Fruit fly (Drosophila melanogaster) whole organism, adult: ENCODE results near the gene ovm.

Experiments
- CG11617 ChIP-seq: fragments of 200-800 bp; sonication (Bioruptor generic); optimal IDR thresholded peaks from 2 replicates; lab custom pipeline; 2017; ENCODE audit warnings: mild to moderate bottlenecking, missing biosample characterization, missing genetic modification reagents, missing genetic modification characterization
- CG12768 ChIP-seq: fragments of 200-800 bp; sonication (Bioruptor generic); optimal IDR thresholded peaks from 2 replicates; lab custom pipeline; 2017; ENCODE audit warnings: missing biosample characterization, missing genetic modification characterization, mild to moderate bottlenecking, moderate library complexity, missing genetic modification reagents
- CG14711 ChIP-seq: fragments of 200-800 bp; sonication (Bioruptor generic); optimal IDR thresholded peaks from 2 replicates; lab custom pipeline; 2018; ENCODE audit warnings: missing biosample characterization, mild to moderate bottlenecking, missing genetic modification characterization, moderate library complexity
- CG1620 ChIP-seq: fragments of 200-800 bp; sonication (Bioruptor generic); optimal IDR thresholded peaks from 2 replicates; lab custom pipeline; 2016; ENCODE audit warnings: missing biosample characterization, missing genetic modification characterization
- CG33017 ChIP-seq: fragments of 200-800 bp; sonication (Bioruptor generic); optimal IDR thresholded peaks from 2 replicates; lab custom pipeline; 2018; ENCODE audit warnings: missing biosample characterization, mild to moderate bottlenecking, missing genetic modification characterization, moderate library complexity
- CG5204 ChIP-seq: fragments of 200-800 bp; sonication (Bioruptor generic); optimal IDR thresholded peaks from 2 replicates; lab custom pipeline; 2016; ENCODE audit warnings: missing biosample characterization, missing genetic modification characterization
- CG7045 ChIP-seq: fragments of 200-800 bp; sonication (Bioruptor generic); optimal IDR thresholded peaks from 2 replicates; lab custom pipeline; 2017; ENCODE audit warnings: missing biosample characterization, mild to moderate bottlenecking, missing genetic modification characterization
- CG7101 ChIP-seq: fragments of 200-800 bp; sonication (Bioruptor generic); optimal IDR thresholded peaks from 2 replicates; lab custom pipeline; 2018; ENCODE audit warnings: missing biosample characterization, mild to moderate bottlenecking, missing genetic modification characterization, moderate library complexity
- Clk ChIP-seq: fragments of 200-800 bp; sonication (Bioruptor generic); optimal IDR thresholded peaks from 2 replicates; lab custom pipeline; 2017; ENCODE audit warnings: missing biosample characterization, missing genetic modification characterization
- Crg-1 ChIP-seq: fragments of 200-800 bp; sonication (Bioruptor generic); optimal IDR thresholded peaks from 2 replicates; lab custom pipeline; 2016; ENCODE audit warnings: missing biosample characterization, missing genetic modification characterization
- Hr96 ChIP-seq: fragments of 200-800 bp; sonication (Bioruptor generic); optimal IDR thresholded peaks from 2 replicates; lab custom pipeline; 2016; ENCODE audit warnings: missing biosample characterization, missing genetic modification characterization
- Mnt ChIP-seq: fragments of 200-800 bp; sonication (Bioruptor generic); optimal IDR thresholded peaks from 2 replicates; lab custom pipeline; 2016; ENCODE audit warnings: missing biosample characterization, mild to moderate bottlenecking, missing genetic modification characterization
- bab1 ChIP-seq: fragments of 200-800 bp; sonication (Bioruptor generic); optimal IDR thresholded peaks from 3 replicates; lab custom pipeline; 2019; ENCODE audit warnings: missing biosample characterization, mild to moderate bottlenecking, missing genetic modification characterization, moderate library complexity
- cic ChIP-seq: fragments of 200-800 bp; sonication (Bioruptor generic); optimal IDR thresholded peaks from 2 replicates; lab custom pipeline; 2017; ENCODE audit warnings: missing biosample characterization, mild to moderate bottlenecking, missing genetic modification characterization, moderate library complexity
- cnc ChIP-seq, 2 experiments: fragments of >200 bp; optimal IDR thresholded peaks; 2 replicates each; lab custom pipeline; 2017
- kay ChIP-seq: fragments of 200-800 bp; sonication (Bioruptor generic); peaks from one replicate; lab custom pipeline; 2016; ENCODE audit warnings: missing biosample characterization, missing genetic modification characterization, borderline replicate concordance
- ovo ChIP-seq: fragments of 200-800 bp; sonication (Bioruptor generic); optimal IDR thresholded peaks from 2 replicates; lab custom pipeline; 2016; ENCODE audit warnings: missing biosample characterization, missing genetic modification characterization
- pad ChIP-seq: fragments of 200-800 bp; sonication (Bioruptor generic); optimal IDR thresholded peaks from 3 replicates; lab custom pipeline; 2017; ENCODE audit warnings: missing biosample characterization, missing genetic modification characterization, mild to moderate bottlenecking, moderate library complexity, missing genetic modification reagents
- tj ChIP-seq: fragments of 200-800 bp; sonication (Bioruptor generic); optimal IDR thresholded peaks from 3 replicates; lab custom pipeline; 2017; ENCODE audit warnings: missing biosample characterization, mild to moderate bottlenecking, missing genetic modification characterization, moderate library complexity
- toe ChIP-seq: fragments of 200-800 bp; sonication (Bioruptor generic); optimal IDR thresholded peaks from 2 replicates; lab custom pipeline; 2016; ENCODE audit warnings: missing biosample characterization, missing genetic modification characterization

Gene ovm

DNA sequence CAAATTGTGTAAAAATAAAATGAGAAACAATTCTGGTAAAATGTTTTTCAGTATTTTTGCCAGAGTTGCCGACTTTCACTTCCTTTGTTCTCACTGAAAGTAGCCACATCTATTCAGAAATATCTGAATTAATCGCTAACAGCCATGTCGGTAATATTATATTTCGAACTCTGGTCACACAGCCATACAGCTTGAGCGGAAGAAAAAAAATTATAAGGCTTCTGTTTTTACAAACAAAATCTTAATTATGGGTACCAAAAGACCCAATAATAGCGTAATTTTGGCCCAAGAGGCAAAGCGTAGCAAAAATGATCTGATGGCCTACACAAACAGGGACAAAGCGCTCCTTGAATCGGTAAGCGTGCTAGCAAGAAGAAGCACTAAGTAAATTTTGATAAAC lies 15.2 kb upstream of the ovm start, which contains the start of gene CG3436:
Gene CG3436 (plus strand): TSS at position 36 of the 400 bp plus-strand sequence.
- peak; percentile 43 for TF ChIP-seq Crg-1 (GFP tag; lab: Kevin White, UChicago)
- no peak for TF ChIP-seq ovo (GFP tag; lab: Kevin White, UChicago)
- TF ChIP-seq CG1620 (GFP tag; lab: Kevin White, UChicago), result peak; percentile 13
- TF ChIP-seq Mnt, result peak; percentile 26
- TF ChIP-seq Hr96 (GFP tag; lab: Kevin White, UChicago), result no peak
- TF ChIP-seq CG11617, result no peak
- TF ChIP-seq cic (GFP tag; lab: Kevin White, UChicago), result peak; percentile 10
- no peak for TF ChIP-seq CG33017 (tag; lab: Kevin White, UChicago)
- no peak for TF ChIP-seq kay (GFP tag; lab: Kevin White, UChicago)
- peak; percentile 15 for TF ChIP-seq tj
- no peak for TF ChIP-seq toe
- peak; percentile 11 for TF ChIP-seq CG7101 (tag; lab: Kevin White, UChicago)
- TF ChIP-seq CG14711 (tag; lab: Kevin White, UChicago), result peak; percentile 95
- TF ChIP-seq CG7045 (GFP tag; lab: Kevin White, UChicago), result no peak
- peak; percentile 43 for TF ChIP-seq bab1 (GFP tag; lab: Kevin White, UChicago)
- peak; percentile 19 for TF ChIP-seq pad (GFP tag; lab: Kevin White, UChicago)

DNA sequence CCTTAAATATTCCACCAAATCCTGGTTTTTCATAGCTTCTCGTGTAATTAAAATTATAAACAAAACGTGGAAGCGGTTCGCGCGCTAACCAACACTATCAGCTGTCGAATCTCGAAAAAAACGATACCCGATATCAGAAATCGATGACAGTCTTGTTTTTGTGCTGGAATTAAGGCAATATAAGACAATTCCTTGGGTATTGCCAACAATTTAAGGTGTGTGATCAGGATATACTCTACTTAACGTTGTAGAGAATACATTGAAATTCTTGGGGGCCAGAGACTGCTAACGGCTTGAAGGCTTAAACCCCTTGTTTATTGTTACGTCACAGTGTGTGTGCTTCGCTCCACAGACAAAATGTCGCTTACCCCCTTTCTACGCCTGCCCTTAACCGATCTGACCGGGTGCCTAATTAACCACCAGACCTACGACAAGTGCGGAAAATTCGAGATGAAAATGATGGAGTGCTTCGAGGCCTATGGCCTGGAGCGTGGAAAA lies 14.5 kb upstream of the ovm start, which contains the start of gene Pus10:
Gene Pus10 (minus strand): TSS at position 91 of the 498 bp plus-strand sequence.
- TF ChIP-seq Mnt (peak; percentile 93), bab1 (GFP tag; lab: Kevin White, UChicago) (peak; percentile 24), CG5204 (GFP tag; lab: Kevin White, UChicago) (no peak), cic (GFP tag; lab: Kevin White, UChicago) (peak; percentile 49), Hr96 (GFP tag; lab: Kevin White, UChicago) (no peak), Clk (GFP tag; lab: Kevin White, UChicago) (no peak), CG11617 (peak; percentile 60), CG14711 (tag; lab: Kevin White, UChicago) (no peak), CG33017 (tag; lab: Kevin White, UChicago) (peak; percentile 17), CG7101 (tag; lab: Kevin White, UChicago) (peak; percentile 49), Crg-1 (GFP tag; lab: Kevin White, UChicago) (peak; percentile 30), pad (GFP tag; lab: Kevin White, UChicago) (peak; percentile 28), CG12768 (GFP tag; lab: Kevin White, UChicago) (peak; percentile 54), CG7045 (GFP tag; lab: Kevin White, UChicago) (peak; percentile 42), cnc (optimal IDR thresholded peaks at IDR 0.05; lab: Kevin White, UChicago) (no peak), CG1620 (GFP tag; lab: Kevin White, UChicago) (no peak), ovo (GFP tag; lab: Kevin White, UChicago) (no peak), tj (peak; percentile 0), toe (no peak), kay (GFP tag; lab: Kevin White, UChicago) (no peak)

DNA sequence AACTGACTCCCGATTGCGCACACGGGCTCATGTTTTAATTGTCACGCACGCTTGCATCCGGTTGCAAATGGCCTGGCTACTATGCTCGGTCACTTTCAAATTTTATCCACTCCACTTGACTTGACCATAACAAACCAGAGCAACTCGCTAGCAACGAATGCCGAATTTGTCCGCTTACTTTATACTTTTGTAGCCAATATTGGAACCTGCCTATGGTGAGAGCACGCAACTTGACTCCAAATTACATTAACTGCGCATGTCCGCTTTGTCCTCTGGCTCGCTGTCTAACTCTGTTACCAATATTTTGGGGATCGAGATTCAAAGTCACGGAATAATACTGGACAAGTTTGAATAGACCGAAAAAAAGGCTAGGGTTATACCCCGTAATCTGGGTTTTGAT lies 12.3 kb upstream of the ovm start, which contains the start of gene CG42399:
Gene CG42399 (minus strand): TSS at position 159 of the 400 bp plus-strand sequence.
- no peak for TF ChIP-seq cnc (optimal IDR thresholded peaks at IDR 0.05; lab: Kevin White, UChicago)
- TF ChIP-seq CG7045 (GFP tag; lab: Kevin White, UChicago), result no peak
- no peak for TF ChIP-seq Crg-1 (GFP tag; lab: Kevin White, UChicago)
- no peak for TF ChIP-seq Mnt
- no peak for TF ChIP-seq CG11617
- no peak for TF ChIP-seq bab1 (GFP tag; lab: Kevin White, UChicago)
- no peak for TF ChIP-seq tj
- no peak for TF ChIP-seq ovo (GFP tag; lab: Kevin White, UChicago)
- TF ChIP-seq cic (GFP tag; lab: Kevin White, UChicago), result no peak

DNA sequence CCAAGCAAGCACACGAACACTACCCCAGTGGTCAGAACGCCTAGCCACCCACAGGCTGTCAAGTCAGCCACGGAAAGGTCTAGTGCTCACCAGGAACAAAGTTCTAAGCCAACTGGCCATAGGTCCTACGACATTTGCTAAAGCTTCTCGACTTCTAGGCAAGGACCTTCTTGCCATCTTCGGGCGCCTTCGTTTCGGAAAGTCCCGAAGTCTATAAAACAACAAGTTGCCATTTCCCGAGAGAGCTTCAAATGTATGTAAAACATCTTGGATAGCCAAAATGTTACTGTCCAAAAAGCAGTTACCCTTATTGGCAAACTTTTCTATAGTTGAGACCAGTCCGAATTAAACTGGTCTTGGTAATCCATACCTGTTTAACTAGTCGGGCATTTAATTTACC lies 5.7 kb upstream of the ovm start:
- no peak for TF ChIP-seq pad (GFP tag; lab: Kevin White, UChicago)
- TF ChIP-seq Hr96 (GFP tag; lab: Kevin White, UChicago), result no peak
- no peak for TF ChIP-seq tj
- TF ChIP-seq CG5204 (GFP tag; lab: Kevin White, UChicago), result no peak
- no peak for TF ChIP-seq bab1 (GFP tag; lab: Kevin White, UChicago)
- TF ChIP-seq Clk (GFP tag; lab: Kevin White, UChicago), result no peak
- no peak for TF ChIP-seq CG11617
- no peak for TF ChIP-seq cnc (optimal IDR thresholded peaks at IDR 0.05; lab: Kevin White, UChicago)
- no peak for TF ChIP-seq CG7045 (GFP tag; lab: Kevin White, UChicago)
- TF ChIP-seq CG14711 (tag; lab: Kevin White, UChicago), result no peak
- no peak for TF ChIP-seq Crg-1 (GFP tag; lab: Kevin White, UChicago)
- TF ChIP-seq ovo (GFP tag; lab: Kevin White, UChicago), result no peak
- no peak for TF ChIP-seq CG1620 (GFP tag; lab: Kevin White, UChicago)
- TF ChIP-seq toe, result no peak
- no peak for TF ChIP-seq CG33017 (tag; lab: Kevin White, UChicago)
- no peak for TF ChIP-seq CG7101 (tag; lab: Kevin White, UChicago)
- TF ChIP-seq CG12768 (GFP tag; lab: Kevin White, UChicago), result no peak
- no peak for TF ChIP-seq kay (GFP tag; lab: Kevin White, UChicago)
- TF ChIP-seq cic (GFP tag; lab: Kevin White, UChicago), result no peak

DNA sequence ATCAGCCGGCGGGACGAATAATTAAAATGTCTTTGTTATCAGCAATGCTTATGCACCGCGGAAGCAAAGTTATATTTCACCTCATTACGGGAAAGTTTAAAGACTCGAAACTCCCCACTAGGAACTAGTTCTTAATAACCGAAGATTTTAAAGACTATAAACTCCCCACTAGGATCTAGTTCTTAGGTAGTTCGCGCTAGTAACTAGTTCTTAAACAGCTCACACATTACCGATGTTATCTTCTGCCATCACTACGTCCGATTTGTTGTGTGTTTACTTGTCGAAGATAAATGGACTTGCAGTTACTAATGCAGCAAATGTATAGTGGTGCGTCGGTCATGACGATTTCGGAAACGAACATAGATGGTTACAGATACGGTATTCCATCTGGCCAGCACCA lies 2.3 kb upstream of the ovm start, which contains the start of the genes CG31974 and CG11454:
Gene CG31974 (minus strand): TSS at position 4 of the 400 bp plus-strand sequence.
Gene CG11454 (plus strand): TSS at position 236 of the 400 bp plus-strand sequence.
- TF ChIP-seq cic (GFP tag; lab: Kevin White, UChicago), result peak; percentile 40
- TF ChIP-seq Mnt, result peak; percentile 1
- no peak for TF ChIP-seq CG7045 (GFP tag; lab: Kevin White, UChicago)
- peak; percentile 9 for TF ChIP-seq bab1 (GFP tag; lab: Kevin White, UChicago)
- no peak for TF ChIP-seq CG14711 (tag; lab: Kevin White, UChicago)
